Worm (Caenorhabditis elegans) whole organism, young adult: ENCODE results near the gene znf-598.

ENCODE experiments used
- ama-1 ChIP-seq, 3 experiments: fragments of 150-350 bp in 1 of 3; sonication (generic microtip) in 2 of 3; optimal IDR thresholded peaks; 2 replicates each; lab custom pipeline; 2014 to 2018; ENCODE audit warnings: missing biosample characterization in 2 of 3, missing genetic modification characterization in 2 of 3, missing genetic modification reagents in 2 of 3
- die-1 ChIP-seq: sonication (generic microtip); optimal IDR thresholded peaks from 2 replicates; lab custom pipeline; 2016; ENCODE audit warnings: missing genotype, mild to moderate bottlenecking, missing genetic modification characterization, missing compliant biosample characterization
- madf-6 ChIP-seq: fragments of 200-800 bp; sonication (Bioruptor generic); IDR thresholded peaks from 2 replicates; pipeline ENCODE4 v1.3.6; 2022; ENCODE audit warnings: missing genetic modification reagents, missing genetic modification characterization, missing compliant biosample characterization

ce11 chrII:7073537-7073913 is 47.9 kb downstream of the znf-598 start, which contains the start of gene kat-1:
- TF ChIP-seq die-1 (tag; lab: Kevin White, UChicago): no peak
- no peak for TF ChIP-seq ama-1 (optimal IDR thresholded peaks at IDR 0.05; lab: Kevin White, UChicago)
- no peak for TF ChIP-seq ama-1 (GFP tag; optimal IDR thresholded peaks at IDR 0.05; lab: Kevin White, UChicago)
- TF ChIP-seq madf-6 (GFP tag; lab: Robert Waterston, UW): no peak
